Worm (Caenorhabditis elegans): ENCODE data around the gene Y55D5A.1.

- no peak for TF ChIP-seq him-1 (tag; optimal IDR thresholded peaks at IDR 0.05)
- TF ChIP-seq dao-5 (tag; optimal IDR thresholded peaks at IDR 0.05) = no peak
- no peak for TF ChIP-seq W03F9.2 (tag; optimal IDR thresholded peaks at IDR 0.05)
Observed at ce11 chrIII:2943995-2944394, 38.2 kb upstream of the Y55D5A.1 start, which contains the start of gene R10F2.6.

All from whole organism, L4/young adult.